Worm (Caenorhabditis elegans) whole organism, L2 larva: ENCODE data around the gene R12B2.13.

Source experiments
- C34F6.9 ChIP-seq: fragments of 150-350 bp; optimal IDR thresholded peaks from 2 replicates; lab custom pipeline; 2014; ENCODE audit warnings: missing biosample characterization, missing genetic modification characterization
- F13H6.1 ChIP-seq: sonication (generic microtip); optimal IDR thresholded peaks from 2 replicates; lab custom pipeline; 2016; ENCODE audit warnings: missing genetic modification characterization, missing compliant biosample characterization
- R02D3.7 ChIP-seq: fragments of 150-350 bp; optimal IDR thresholded peaks from 2 replicates; lab custom pipeline; 2014; ENCODE audit warnings: missing biosample characterization, missing genetic modification characterization
- Y55F3AM.14 ChIP-seq: fragments of 200-800 bp; sonication (Bioruptor generic); optimal IDR thresholded peaks from 2 replicates; lab custom pipeline; 2018; ENCODE audit warnings: mild to moderate bottlenecking, missing genetic modification characterization, missing compliant biosample characterization
- ZK546.5 ChIP-seq: sonication (generic microtip); optimal IDR thresholded peaks from 2 replicates; lab custom pipeline; 2017; ENCODE audit warnings: missing biosample characterization, missing genetic modification characterization
- alr-1 ChIP-seq: fragments of 150-350 bp; optimal IDR thresholded peaks from 2 replicates; lab custom pipeline; 2014; ENCODE audit warnings: missing biosample characterization, missing genetic modification characterization
- aly-2 ChIP-seq: fragments of 150-350 bp; optimal IDR thresholded peaks from 2 replicates; lab custom pipeline; 2014; ENCODE audit warnings: missing biosample characterization, missing genetic modification characterization
- ama-1 ChIP-seq: fragments of 150-350 bp; optimal IDR thresholded peaks from 2 replicates; lab custom pipeline; 2018; ENCODE audit warnings: inconsistent platforms
- blmp-1 ChIP-seq: sonication (generic microtip); optimal IDR thresholded peaks from 2 replicates; lab custom pipeline; 2017; ENCODE audit warnings: missing genetic modification characterization, mild to moderate bottlenecking, missing compliant biosample characterization, antibody characterized with exemption, moderate library complexity; ENCODE audit not compliant: insufficient read depth
- ceh-16 ChIP-seq: fragments of 150-350 bp; optimal IDR thresholded peaks from 2 replicates; lab custom pipeline; 2014; ENCODE audit warnings: missing biosample characterization, missing genetic modification characterization
- ceh-82 ChIP-seq: fragments of 150-350 bp; optimal IDR thresholded peaks from 2 replicates; lab custom pipeline; 2014; ENCODE audit warnings: missing biosample characterization, missing genetic modification characterization
- crh-2 ChIP-seq: sonication (generic microtip); optimal IDR thresholded peaks from 2 replicates; lab custom pipeline; 2017; ENCODE audit warnings: missing biosample characterization, missing genetic modification characterization
- dmd-4 ChIP-seq: sonication (generic microtip); optimal IDR thresholded peaks from 2 replicates; lab custom pipeline; 2017; ENCODE audit warnings: missing biosample characterization, missing genetic modification characterization
- egl-27 ChIP-seq: sonication (generic microtip); optimal IDR thresholded peaks from 3 replicates; lab custom pipeline; 2017; ENCODE audit warnings: missing biosample characterization, missing genetic modification reagents, missing genetic modification characterization
- elt-1 ChIP-seq: fragments of 150-350 bp; optimal IDR thresholded peaks from 2 replicates; lab custom pipeline; 2014; ENCODE audit warnings: missing biosample characterization, missing genetic modification characterization
- elt-3 ChIP-seq: sonication (generic microtip); optimal IDR thresholded peaks from 2 replicates; lab custom pipeline; 2017; ENCODE audit warnings: missing biosample characterization, missing genetic modification characterization
- fos-1 ChIP-seq: fragments of 150-350 bp; optimal IDR thresholded peaks from 2 replicates; lab custom pipeline; 2014; ENCODE audit warnings: missing biosample characterization, missing genetic modification characterization
- gmeb-1 ChIP-seq: fragments of 150-350 bp; optimal IDR thresholded peaks from 2 replicates; lab custom pipeline; 2014; ENCODE audit warnings: missing biosample characterization, missing genetic modification characterization
- lin-11 ChIP-seq: fragments of 150-350 bp; sonication (generic microtip); optimal IDR thresholded peaks from 2 replicates; lab custom pipeline; 2014; ENCODE audit warnings: missing biosample characterization, missing genetic modification characterization, inconsistent platforms, mixed read lengths
- lin-13 ChIP-seq: fragments of 150-350 bp; optimal IDR thresholded peaks from 2 replicates; lab custom pipeline; 2014; ENCODE audit warnings: missing biosample characterization, missing genetic modification reagents, missing genetic modification characterization
- lin-39 ChIP-seq: fragments of 150-350 bp; optimal IDR thresholded peaks from 2 replicates; lab custom pipeline; 2014; ENCODE audit warnings: missing biosample characterization, missing genetic modification reagents, missing genetic modification characterization
- lsy-2 ChIP-seq, 2 experiments: fragments of 150-350 bp in 1 of 2; sonication (generic microtip) in 1 of 2; optimal IDR thresholded peaks; 2 replicates each; lab custom pipeline; 2014 to 2017; ENCODE audit warnings: missing biosample characterization in 2 of 2, missing genetic modification characterization in 2 of 2
- mab-5 ChIP-seq: fragments of 150-350 bp; optimal IDR thresholded peaks from 2 replicates; lab custom pipeline; 2014; ENCODE audit warnings: missing biosample characterization, missing genetic modification characterization
- mbf-1 ChIP-seq: sonication (generic microtip); optimal IDR thresholded peaks from 2 replicates; lab custom pipeline; 2017; ENCODE audit warnings: missing biosample characterization, missing genetic modification characterization
- mdl-1 ChIP-seq, 2 experiments: fragments of 150-350 bp in 1 of 2; sonication (generic microtip) in 1 of 2; optimal IDR thresholded peaks; 2 replicates each; lab custom pipeline; 2017; ENCODE audit warnings: missing biosample characterization in 2 of 2, missing genetic modification characterization in 2 of 2
- nhr-10 ChIP-seq: sonication (generic microtip); optimal IDR thresholded peaks from 2 replicates; lab custom pipeline; 2017; ENCODE audit warnings: missing biosample characterization, missing genetic modification characterization
- nhr-11 ChIP-seq: fragments of 150-350 bp; optimal IDR thresholded peaks from 2 replicates; lab custom pipeline; 2014; ENCODE audit warnings: missing biosample characterization, missing genetic modification characterization
- nhr-12 ChIP-seq: fragments of 150-350 bp; optimal IDR thresholded peaks from 2 replicates; lab custom pipeline; 2014; ENCODE audit warnings: missing biosample characterization, missing genetic modification characterization
- nhr-129 ChIP-seq: fragments of 150-350 bp; optimal IDR thresholded peaks from 2 replicates; lab custom pipeline; 2014; ENCODE audit warnings: missing biosample characterization, missing genetic modification characterization
- nhr-21 ChIP-seq: fragments of 150-350 bp; optimal IDR thresholded peaks from 2 replicates; lab custom pipeline; 2014; ENCODE audit warnings: missing biosample characterization, missing genetic modification characterization
- nhr-23 ChIP-seq: fragments of 150-350 bp; optimal IDR thresholded peaks from 2 replicates; lab custom pipeline; 2014; ENCODE audit warnings: missing biosample characterization, missing genetic modification reagents, missing genetic modification characterization
- nhr-237 ChIP-seq: fragments of 150-350 bp; optimal IDR thresholded peaks from 2 replicates; lab custom pipeline; 2014; ENCODE audit warnings: missing biosample characterization, missing genetic modification characterization
- nhr-25 ChIP-seq: fragments of 150-350 bp; sonication (generic microtip); optimal IDR thresholded peaks from 3 replicates; lab custom pipeline; 2014; ENCODE audit warnings: missing biosample characterization, missing genetic modification characterization
- nhr-6 ChIP-seq: fragments of 150-350 bp; optimal IDR thresholded peaks from 2 replicates; lab custom pipeline; 2014; ENCODE audit warnings: missing biosample characterization, missing genetic modification characterization
- nhr-77 ChIP-seq: fragments of 150-350 bp; optimal IDR thresholded peaks from 2 replicates; lab custom pipeline; 2014; ENCODE audit warnings: missing biosample characterization, missing genetic modification characterization
- peb-1 ChIP-seq: fragments of 150-350 bp; optimal IDR thresholded peaks from 2 replicates; lab custom pipeline; 2014; ENCODE audit warnings: missing biosample characterization, missing genetic modification characterization
- sem-4 ChIP-seq: fragments of 150-350 bp; optimal IDR thresholded peaks from 2 replicates; lab custom pipeline; 2014; ENCODE audit warnings: missing biosample characterization, missing genetic modification reagents, missing genetic modification characterization
- skn-1 ChIP-seq: sonication (generic microtip); optimal IDR thresholded peaks from 2 replicates; lab custom pipeline; 2017; ENCODE audit warnings: missing biosample characterization, missing genetic modification characterization
- sma-3 ChIP-seq: sonication (generic microtip); optimal IDR thresholded peaks from 2 replicates; lab custom pipeline; 2016; ENCODE audit warnings: missing genetic modification reagents, missing genetic modification characterization, missing compliant biosample characterization
- sma-9 ChIP-seq, 2 experiments: fragments of 150-350 bp in 1 of 2; sonication (generic microtip) in 1 of 2; optimal IDR thresholded peaks; 2 replicates each; lab custom pipeline; 2014 to 2016; ENCODE audit warnings: missing genetic modification characterization in 2 of 2, mild to moderate bottlenecking in 1 of 2, missing biosample characterization in 1 of 2, missing compliant biosample characterization in 1 of 2, missing genetic modification reagents in 1 of 2, moderate library complexity in 1 of 2
- snpc-4 ChIP-seq: fragments of 150-350 bp; optimal IDR thresholded peaks from 2 replicates; lab custom pipeline; 2014; ENCODE audit warnings: missing biosample characterization, missing genetic modification characterization
- unc-39 ChIP-seq: fragments of 150-350 bp; optimal IDR thresholded peaks from 2 replicates; lab custom pipeline; 2014; ENCODE audit warnings: missing biosample characterization, missing genetic modification characterization
- unc-55 ChIP-seq: fragments of 150-350 bp; sonication (generic microtip); optimal IDR thresholded peaks from 3 replicates; lab custom pipeline; 2014; ENCODE audit warnings: missing biosample characterization, missing genetic modification reagents, missing genetic modification characterization
- unc-62 ChIP-seq: fragments of 150-350 bp; optimal IDR thresholded peaks from 2 replicates; lab custom pipeline; 2014; ENCODE audit warnings: missing biosample characterization, missing genetic modification reagents, missing genetic modification characterization
- zag-1 ChIP-seq: fragments of 150-350 bp; optimal IDR thresholded peaks from 2 replicates; lab custom pipeline; 2014; ENCODE audit warnings: missing biosample characterization, missing genetic modification characterization
- ztf-1 ChIP-seq: fragments of 200-800 bp; sonication (Bioruptor generic); conservative IDR thresholded peaks from 2 replicates; pipeline ENCODE4 v1.3.6; 2022; ENCODE audit warnings: missing genetic modification characterization, missing compliant biosample characterization
- ztf-11 ChIP-seq: sonication (generic microtip); optimal IDR thresholded peaks from 2 replicates; lab custom pipeline; 2017; ENCODE audit warnings: missing biosample characterization, missing genetic modification characterization
- ztf-4 ChIP-seq: fragments of 150-350 bp; optimal IDR thresholded peaks from 2 replicates; lab custom pipeline; 2014; ENCODE audit warnings: missing biosample characterization, missing genetic modification characterization

Gene R12B2.13

DNA sequence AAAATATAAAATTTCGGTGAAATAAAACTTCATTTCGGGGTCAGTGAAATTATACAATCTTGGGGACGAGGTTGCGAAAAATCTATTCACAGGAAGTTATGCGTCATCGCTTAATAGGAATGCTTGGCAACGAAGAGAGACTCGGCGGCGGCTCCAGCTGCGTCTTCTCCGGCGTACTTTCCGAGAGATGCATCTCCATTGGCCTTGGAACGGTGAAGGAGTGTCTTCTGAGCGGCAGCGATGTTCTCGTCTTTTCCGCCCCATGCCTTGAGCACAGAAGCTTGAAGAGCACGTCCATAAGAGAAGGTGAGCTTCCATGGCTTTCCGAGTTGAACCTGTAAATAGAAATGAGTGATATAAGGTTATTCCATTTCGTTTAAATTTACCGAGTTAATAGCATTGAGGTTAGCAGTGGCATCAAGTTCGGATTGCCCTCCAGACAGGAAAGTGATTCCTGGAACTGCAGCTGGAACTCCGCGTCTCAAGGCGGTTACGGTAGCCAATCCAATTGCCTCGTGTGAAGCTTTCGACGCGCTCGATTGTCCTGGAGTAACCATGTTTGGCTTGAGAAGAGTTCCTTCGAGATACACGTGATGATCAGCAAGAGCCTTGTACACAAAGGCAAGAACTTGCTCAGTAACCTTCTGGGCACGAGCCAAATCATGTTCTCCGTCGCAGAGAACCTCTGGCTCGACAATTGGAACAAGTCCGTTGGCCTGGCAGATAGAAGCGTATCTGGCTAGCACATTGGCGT lies 41.6 kb upstream of the R12B2.13 start:
- TF ChIP-seq nhr-129 (tag; lab: Kevin White, UChicago) (peak; percentile 6), egl-27 (no peak)
- TF ChIP-seq, all 48 proteins: peak for 1

DNA sequence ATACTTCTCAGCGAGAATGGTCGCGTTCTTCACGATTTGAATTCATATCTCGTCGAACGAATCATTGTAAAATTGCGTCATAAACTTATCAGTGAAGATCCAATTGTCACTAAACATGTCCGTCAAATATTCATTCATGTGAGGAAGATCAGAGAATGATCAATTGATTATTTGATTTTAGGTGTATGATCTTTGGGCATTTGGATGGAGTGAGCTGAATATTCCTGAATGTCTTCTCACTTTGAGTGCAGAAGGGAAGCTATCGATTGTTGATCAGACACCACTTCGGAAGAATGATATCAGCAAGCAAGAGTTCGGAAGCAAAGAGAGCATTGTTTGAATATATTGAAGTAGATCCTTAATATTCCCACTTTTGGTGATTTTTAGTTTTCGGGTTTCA lies 41.0 kb upstream of the R12B2.13 start:
- TF ChIP-seq zag-1 (tag; lab: Kevin White, UChicago) (no peak), nhr-129 (tag; lab: Kevin White, UChicago) (peak; percentile 77), nhr-10 (tag; lab: Kevin White, UChicago) (no peak), Y55F3AM.14 (GFP tag; lab: Kevin White, UChicago) (no peak), nhr-77 (no peak), mdl-1 (tag; optimal IDR thresholded peaks at IDR 0.05; lab: Kevin White, UChicago) (peak in 1 of 2 experiments; percentile 42), ztf-4 (peak; percentile 57), elt-1 (tag; lab: Kevin White, UChicago) (no peak), elt-3 (tag; lab: Kevin White, UChicago) (no peak), mab-5 (tag; lab: Kevin White, UChicago) (no peak), nhr-6 (peak; percentile 31), nhr-12 (no peak), unc-62 (GFP tag; lab: Kevin White, UChicago) (peak; percentile 34), aly-2 (tag; lab: Kevin White, UChicago) (no peak), snpc-4 (tag; lab: Kevin White, UChicago) (no peak), ztf-1 (GFP tag; lab: Robert Waterston, UW) (no peak), gmeb-1 (tag; lab: Kevin White, UChicago) (peak; percentile 68), nhr-23 (tag; lab: Kevin White, UChicago) (no peak), alr-1 (tag; lab: Kevin White, UChicago) (no peak), R02D3.7 (tag; lab: Kevin White, UChicago) (no peak), ceh-16 (tag; lab: Kevin White, UChicago) (no peak), sem-4 (tag; lab: Kevin White, UChicago) (no peak), lin-39 (no peak), lin-13 (peak; percentile 15), nhr-25 (tag; lab: Kevin White, UChicago) (peak; percentile 56), dmd-4 (no peak), ZK546.5 (tag; lab: Kevin White, UChicago) (no peak), nhr-237 (tag; lab: Kevin White, UChicago) (no peak), unc-39 (tag; lab: Kevin White, UChicago) (no peak), lin-11 (no peak), unc-55 (no peak), C34F6.9 (no peak), fos-1 (peak; percentile 42), peb-1 (tag; lab: Kevin White, UChicago) (no peak), F13H6.1 (no peak), sma-9 (GFP tag; optimal IDR thresholded peaks at IDR 0.05; lab: Kevin White, UChicago) (peak; percentile 74), sma-9 (tag; optimal IDR thresholded peaks at IDR 0.05; lab: Kevin White, UChicago) (no peak), sma-3 (GFP tag; lab: Kevin White, UChicago) (peak; percentile 79), nhr-11 (tag; lab: Kevin White, UChicago) (no peak), skn-1 (tag; lab: Kevin White, UChicago) (peak; percentile 34), ztf-11 (no peak), mbf-1 (tag; lab: Kevin White, UChicago) (no peak), ceh-82 (tag; lab: Kevin White, UChicago) (no peak), egl-27 (no peak), crh-2 (tag; lab: Kevin White, UChicago) (peak; percentile 71), blmp-1 (peak; percentile 65), nhr-21 (tag; lab: Kevin White, UChicago) (peak; percentile 96), lsy-2 (tag; optimal IDR thresholded peaks at IDR 0.05; lab: Kevin White, UChicago) (peak in 1 of 2 experiments; percentile 56), ama-1 (peak; percentile 87)
